Fruit fly (Drosophila melanogaster) whole organism, wandering third instar larva: ENCODE measurements around the gene PIG-H.

Source experiments
- pan ChIP-seq: fragments of >200 bp; optimal IDR thresholded peaks from 2 replicates; lab custom pipeline; 2017
- psq ChIP-seq: fragments of 200-800 bp; sonication (Bioruptor generic); optimal IDR thresholded peaks from 3 replicates; lab custom pipeline; 2017; ENCODE audit warnings: missing biosample characterization, mild to moderate bottlenecking, missing genetic modification characterization, moderate library complexity

dm6 chr3R:7961348-7961747 is 38.3 kb upstream of the PIG-H start:
- no peak for TF ChIP-seq pan (lab: Kevin White, UChicago)
- TF ChIP-seq psq = no peak
